Fruit fly (Drosophila melanogaster): ENCODE measurements around the gene C3G.
A peak's percentile ranks its signal among the peaks of the same experiment; 100 is the strongest.

Gene C3G

DNA sequence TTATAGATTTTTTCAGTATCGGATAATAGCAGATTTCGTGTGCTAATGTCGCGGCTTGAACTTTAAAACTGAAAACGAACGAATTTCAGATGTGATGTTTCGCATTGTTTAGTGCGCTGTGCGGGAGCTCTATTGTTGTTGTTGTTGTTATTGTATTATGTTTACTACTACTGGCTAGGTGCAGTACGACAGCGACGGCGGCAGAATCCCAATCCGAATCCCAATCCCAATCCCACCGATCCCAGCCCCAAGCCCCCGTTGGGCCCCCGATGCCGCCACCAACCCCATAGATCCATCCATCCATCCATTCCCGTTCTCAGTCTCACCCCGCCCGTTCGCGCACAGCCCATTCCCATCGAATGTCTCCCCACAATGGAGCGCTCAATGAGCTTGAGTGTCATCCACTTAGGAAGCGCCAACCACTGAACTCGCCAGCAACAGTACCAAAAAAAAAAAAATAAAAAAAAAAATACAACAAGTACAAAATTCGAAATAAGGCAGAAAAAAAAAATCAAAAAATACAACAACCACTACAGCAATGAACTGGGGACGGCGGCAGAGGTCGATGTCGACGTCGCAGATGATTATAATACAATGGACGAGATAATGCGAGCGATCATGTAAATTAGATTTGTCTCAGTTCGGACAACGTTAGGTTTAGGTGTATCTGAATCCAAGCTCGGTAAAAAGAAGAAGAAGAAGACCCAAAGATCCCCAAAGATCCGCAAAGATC lies 63.3 kb downstream of the C3G start, which contains the start of gene CG3168:
Gene CG3168, minus strand, starts transcription at position 51 of the 733 bp plus-strand sequence.
- TF ChIP-seq dac (GFP tag; optimal IDR thresholded peaks at IDR 0.05) (no peak), Ets96B (tag; optimal IDR thresholded peaks at IDR 0.05) (no peak), ss (GFP tag; optimal IDR thresholded peaks at IDR 0.05) (peak in 1 of 2 experiments; percentile 16), CG11902 (GFP tag; optimal IDR thresholded peaks at IDR 0.05) (no peak), svp (GFP tag) (peak; percentile 87)

dm6 chrX:6733291-6734042 lies 69.9 kb downstream of the C3G start:
- TF ChIP-seq Eip78C (GFP tag), result peak; percentile 16
- TF ChIP-seq CG11762 (GFP tag; optimal IDR thresholded peaks at IDR 0.05; ENCODE audit: insufficient read depth), result no peak
- TF ChIP-seq CG3919 (GFP tag; optimal IDR thresholded peaks at IDR 0.05), result no peak
- TF ChIP-seq dsx (GFP tag; optimal IDR thresholded peaks at IDR 0.05; ENCODE audit: poor library complexity, severe bottlenecking), result no peak
- no peak for TF ChIP-seq net (GFP tag; optimal IDR thresholded peaks at IDR 0.05)
- TF ChIP-seq Smox (GFP tag; optimal IDR thresholded peaks at IDR 0.05), result no peak
- no peak for TF ChIP-seq Hr39 (GFP tag; optimal IDR thresholded peaks at IDR 0.05)
- TF ChIP-seq eg (GFP tag; IDR thresholded peaks at IDR 0.05), result 0 out of 3 replicates have a peak, but pooled peaks have one; percentile 24
- peak; percentile 25 for TF ChIP-seq svp (GFP tag)
- no peak for TF ChIP-seq CG6854 (GFP tag; optimal IDR thresholded peaks at IDR 0.05)
- TF ChIP-seq Eip75B (GFP tag; optimal IDR thresholded peaks at IDR 0.05), result no peak
- no peak for TF ChIP-seq Ets96B (tag; optimal IDR thresholded peaks at IDR 0.05)
- no peak for TF ChIP-seq Sox14 (GFP tag; optimal IDR thresholded peaks at IDR 0.05)
- no peak for TF ChIP-seq achi (GFP tag; optimal IDR thresholded peaks at IDR 0.05)
- no peak for TF ChIP-seq Sox15 (GFP tag; optimal IDR thresholded peaks at IDR 0.05)
- no peak for TF ChIP-seq CG8119 (GFP tag; IDR thresholded peaks at IDR 0.05)
- TF ChIP-seq Hr38 (GFP tag; optimal IDR thresholded peaks at IDR 0.05), result no peak
- no peak for TF ChIP-seq CG6276 (GFP tag; optimal IDR thresholded peaks at IDR 0.05)
- no peak for TF ChIP-seq CG10669 (GFP tag; optimal IDR thresholded peaks at IDR 0.05)
- TF ChIP-seq CG9139 (GFP tag; optimal IDR thresholded peaks at IDR 0.05), result no peak
- no peak for TF ChIP-seq CG34406 (GFP tag; optimal IDR thresholded peaks at IDR 0.05)
- TF ChIP-seq CG16779 (tag; optimal IDR thresholded peaks at IDR 0.05), result no peak
- TF ChIP-seq CG10631 (GFP tag; optimal IDR thresholded peaks at IDR 0.05), result no peak
- TF ChIP-seq Sox102F (GFP tag; optimal IDR thresholded peaks at IDR 0.05), result no peak
- TF ChIP-seq CG7368 (GFP tag; optimal IDR thresholded peaks at IDR 0.05), result no peak
- TF ChIP-seq dac (GFP tag; optimal IDR thresholded peaks at IDR 0.05), result no peak
- TF ChIP-seq acj6 (GFP tag; optimal IDR thresholded peaks at IDR 0.05), result no peak
- no peak for TF ChIP-seq CG32006 (GFP tag; optimal IDR thresholded peaks at IDR 0.05)
- TF ChIP-seq esn (GFP tag; optimal IDR thresholded peaks at IDR 0.05), result no peak
- TF ChIP-seq salr (GFP tag; optimal IDR thresholded peaks at IDR 0.05), result no peak
- peak; percentile 61 for TF ChIP-seq fkh (GFP tag; optimal IDR thresholded peaks at IDR 0.05)
- no peak for TF ChIP-seq Hr4 (GFP tag; optimal IDR thresholded peaks at IDR 0.05)
- no peak for TF ChIP-seq spab (GFP tag; optimal IDR thresholded peaks at IDR 0.05)
- TF ChIP-seq vri (GFP tag; optimal IDR thresholded peaks at IDR 0.05), result peak; percentile 1
- no peak for TF ChIP-seq ss (GFP tag; optimal IDR thresholded peaks at IDR 0.05)
- no peak for TF ChIP-seq CG6808 (GFP tag; optimal IDR thresholded peaks at IDR 0.05)
- TF ChIP-seq CG15336 (GFP tag; IDR thresholded peaks at IDR 0.05), result no peak

Data from whole organism, prepupa.